Worm (Caenorhabditis elegans): Measurements from ENCODE around the gene hint-3.

DNA sequence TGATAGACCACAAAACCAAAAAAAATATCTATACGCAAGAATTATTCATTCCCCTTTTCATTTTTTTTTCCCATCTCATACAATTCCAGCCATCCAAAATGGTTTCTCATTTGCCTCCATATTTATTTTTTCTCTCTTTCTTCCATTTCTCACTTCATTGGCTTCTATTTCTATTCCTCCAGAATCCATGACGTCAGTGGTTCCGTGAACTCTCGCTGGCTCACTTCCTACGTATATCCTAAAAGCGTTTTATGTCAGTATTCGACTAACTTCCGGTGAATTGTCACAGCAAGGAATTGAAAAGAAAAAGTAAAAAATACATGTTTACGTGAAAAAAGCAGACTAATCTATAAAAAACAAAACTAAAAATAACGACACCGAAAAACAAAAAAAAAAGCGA, 33.3 kb upstream of the hint-3 start:
- TF ChIP-seq tbx-7 (tag; optimal IDR thresholded peaks at IDR 0.05) (no peak), tbx-2 (tag; optimal IDR thresholded peaks at IDR 0.05) (no peak), unc-55 (GFP tag; optimal IDR thresholded peaks at IDR 0.05) (no peak), fkh-10 (GFP tag; optimal IDR thresholded peaks at IDR 0.05) (no peak), ceh-24 (tag; optimal IDR thresholded peaks at IDR 0.05) (no peak), ceh-34 (tag; optimal IDR thresholded peaks at IDR 0.05) (no peak)
